Fruit fly (Drosophila melanogaster) whole organism, prepupa: Measurements from ENCODE around the gene Edg78E.

ENCODE experiments used
- Blimp-1 ChIP-seq: fragments of 200-800 bp; sonication (Bioruptor generic); optimal IDR thresholded peaks from 3 replicates; lab custom pipeline; 2017; ENCODE audit warnings: missing biosample characterization, missing genetic modification characterization, mild to moderate bottlenecking, moderate library complexity, missing genetic modification reagents
- CG10631 ChIP-seq: fragments of 200-800 bp; sonication (Bioruptor generic); optimal IDR thresholded peaks from 2 replicates; lab custom pipeline; 2016; ENCODE audit warnings: missing biosample characterization, missing genetic modification characterization
- CG16779 ChIP-seq: fragments of 200-800 bp; sonication (Bioruptor generic); optimal IDR thresholded peaks from 3 replicates; lab custom pipeline; 2017; ENCODE audit warnings: missing biosample characterization, mild to moderate bottlenecking, missing genetic modification characterization
- CG31627 ChIP-seq: fragments of 200-800 bp; sonication (Bioruptor generic); optimal IDR thresholded peaks from 3 replicates; lab custom pipeline; 2016; ENCODE audit warnings: missing biosample characterization, missing genetic modification characterization
- CG9139 ChIP-seq: fragments of 200-800 bp; sonication (Bioruptor generic); optimal IDR thresholded peaks from 3 replicates; lab custom pipeline; 2017; ENCODE audit warnings: missing biosample characterization, mild to moderate bottlenecking, missing genetic modification characterization
- Eip78C ChIP-seq: fragments of 200-800 bp; sonication (Bioruptor generic); peaks from one replicate; lab custom pipeline; 2016; ENCODE audit warnings: missing biosample characterization, missing genetic modification characterization
- Ets21C ChIP-seq: fragments of 200-800 bp; sonication (Bioruptor generic); optimal IDR thresholded peaks from 3 replicates; lab custom pipeline; 2016; ENCODE audit warnings: missing biosample characterization, missing genetic modification characterization
- Hr39 ChIP-seq: fragments of 200-800 bp; sonication (Bioruptor generic); optimal IDR thresholded peaks from 2 replicates; lab custom pipeline; 2016; ENCODE audit warnings: missing biosample characterization, missing genetic modification characterization
- dac ChIP-seq: fragments of 200-800 bp; sonication (Bioruptor generic); optimal IDR thresholded peaks from 2 replicates; lab custom pipeline; 2017; ENCODE audit warnings: missing biosample characterization, mild to moderate bottlenecking, missing genetic modification characterization
- ss ChIP-seq, 2 experiments: fragments of 200-800 bp; sonication (Bioruptor generic); optimal IDR thresholded peaks; 2 replicates in 1 of 2; 3 replicates in 1 of 2; lab custom pipeline; 2017 to 2018; ENCODE audit warnings: mild to moderate bottlenecking in 2 of 2, missing biosample characterization in 2 of 2, missing genetic modification characterization in 2 of 2, moderate library complexity in 1 of 2
- svp ChIP-seq: fragments of 200-800 bp; sonication (Bioruptor generic); peaks from one replicate; lab custom pipeline; 2016; ENCODE audit warnings: missing biosample characterization, missing genetic modification characterization

dm6 chr3L:21343254-21344083 lies 45.9 kb upstream of the Edg78E start, which contains the start of the genes Tbc1d8-9 and CG32436:
- no peak for TF ChIP-seq Blimp-1 (GFP tag; lab: Kevin White, UChicago)
- no peak for TF ChIP-seq Hr39 (GFP tag; lab: Kevin White, UChicago)
- no peak for TF ChIP-seq CG31627 (GFP tag; lab: Kevin White, UChicago)
- TF ChIP-seq Eip78C (GFP tag; lab: Kevin White, UChicago) = no peak
- no peak for TF ChIP-seq dac
- TF ChIP-seq CG9139 (GFP tag; lab: Kevin White, UChicago) = no peak
- TF ChIP-seq CG16779 (tag; lab: Kevin White, UChicago) = no peak
- no peak for TF ChIP-seq CG10631
- TF ChIP-seq ss (GFP tag; optimal IDR thresholded peaks at IDR 0.05; lab: Kevin White, UChicago) = no peak
- TF ChIP-seq svp (GFP tag; lab: Kevin White, UChicago) = no peak
- no peak for TF ChIP-seq Ets21C (GFP tag; lab: Kevin White, UChicago)
